Fruit fly (Drosophila melanogaster) whole organism, prepupa: Measurements from ENCODE around the gene Dpp10.

ENCODE experiments used
- Blimp-1 ChIP-seq: fragments of 200-800 bp; sonication (Bioruptor generic); optimal IDR thresholded peaks from 3 replicates; lab custom pipeline; 2017; ENCODE audit warnings: missing biosample characterization, missing genetic modification characterization, mild to moderate bottlenecking, moderate library complexity, missing genetic modification reagents
- CG10669 ChIP-seq: fragments of 200-800 bp; sonication (Bioruptor generic); optimal IDR thresholded peaks from 3 replicates; lab custom pipeline; 2018; ENCODE audit warnings: missing biosample characterization, mild to moderate bottlenecking, missing genetic modification characterization, moderate library complexity
- CG32006 ChIP-seq: fragments of 200-800 bp; sonication (Bioruptor generic); optimal IDR thresholded peaks from 3 replicates; lab custom pipeline; 2017; ENCODE audit warnings: missing biosample characterization, mild to moderate bottlenecking, missing genetic modification characterization
- CG4318 ChIP-seq: fragments of 200-800 bp; sonication (Bioruptor generic); optimal IDR thresholded peaks from 3 replicates; lab custom pipeline; 2017; ENCODE audit warnings: missing biosample characterization, mild to moderate bottlenecking, missing genetic modification characterization
- Ets96B ChIP-seq: fragments of 200-800 bp; optimal IDR thresholded peaks from 2 replicates; lab custom pipeline; 2019; ENCODE audit warnings: missing biosample characterization, mild to moderate bottlenecking, missing genetic modification characterization, moderate library complexity
- OdsH ChIP-seq: fragments of 200-800 bp; sonication (Bioruptor generic); optimal IDR thresholded peaks from 3 replicates; lab custom pipeline; 2016; ENCODE audit warnings: missing biosample characterization, missing genetic modification characterization
- Sox14 ChIP-seq: fragments of 200-800 bp; sonication (Bioruptor generic); optimal IDR thresholded peaks from 3 replicates; lab custom pipeline; 2016; ENCODE audit warnings: missing biosample characterization, missing genetic modification characterization
- eg ChIP-seq: fragments of 200-800 bp; sonication (Bioruptor generic); IDR thresholded peaks from 3 replicates; pipeline ENCODE4 v1.3.6; 2022; ENCODE audit warnings: missing biosample characterization, missing genetic modification characterization

DNA sequence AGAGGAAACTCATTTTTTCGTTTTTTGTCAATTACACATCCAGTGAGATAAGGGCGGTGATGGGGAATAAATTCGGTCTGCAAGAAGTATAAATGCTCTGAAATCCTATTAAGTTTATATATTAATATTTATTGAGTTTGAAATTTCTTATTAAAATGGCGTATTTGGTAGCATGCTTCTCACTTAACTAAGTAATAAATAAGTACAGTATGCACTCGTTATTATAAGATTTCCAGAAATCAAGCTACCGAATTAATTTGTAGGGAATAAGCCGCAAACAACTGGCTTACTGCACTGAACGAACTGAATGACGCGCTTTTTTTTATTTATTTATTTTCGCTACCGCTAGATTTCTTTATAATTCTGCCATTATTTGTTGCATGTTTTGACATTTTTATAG, 49.4 kb downstream of the Dpp10 start:
- TF ChIP-seq CG4318 (GFP tag; lab: Kevin White, UChicago) (no peak), Blimp-1 (GFP tag; lab: Kevin White, UChicago) (peak; percentile 27), Ets96B (tag; lab: Kevin White, UChicago) (no peak), Sox14 (GFP tag; lab: Kevin White, UChicago) (no peak), CG32006 (GFP tag; lab: Kevin White, UChicago) (no peak), CG10669 (no peak), eg (GFP tag; lab: Robert Waterston, UW) (no peak), OdsH (no peak)
